Fruit fly (Drosophila melanogaster): ENCODE measurements around the gene brwl.

Gene brwl

dm6 chr2L:9576269-9576933 lies 7.7 kb downstream of the brwl start, which contains the start of gene Mtpalpha (continued):
- TF ChIP-seq chinmo (GFP tag; IDR thresholded peaks at IDR 0.05; ENCODE audit: partially characterized antibody), result peak; percentile 86; the same call in 2 of the 4 replicates
- TF ChIP-seq Sox102F (GFP tag; optimal IDR thresholded peaks at IDR 0.05), result peak; percentile 48
- no peak for TF ChIP-seq zf30C (GFP tag; optimal IDR thresholded peaks at IDR 0.05)
- no peak for TF ChIP-seq CG13123 (GFP tag; optimal IDR thresholded peaks at IDR 0.05)
- TF ChIP-seq CG3065 (GFP tag; optimal IDR thresholded peaks at IDR 0.05), result peak; percentile 20
- peak; percentile 27 for TF ChIP-seq phol (tag; optimal IDR thresholded peaks at IDR 0.05)
- TF ChIP-seq CG6765 (GFP tag; optimal IDR thresholded peaks at IDR 0.05), result peak; percentile 42
- no peak for TF ChIP-seq TFAM (GFP tag; optimal IDR thresholded peaks at IDR 0.05)
- TF ChIP-seq pan (optimal IDR thresholded peaks at IDR 0.05), result no peak
- TF ChIP-seq pan (GFP tag; optimal IDR thresholded peaks at IDR 0.05 in 1 of 2, IDR thresholded peaks at IDR 0.05 in 1 of 2), result peak in 1 of 2 experiments; percentile 18
- peak; percentile 7 for TF ChIP-seq CG17359 (tag; optimal IDR thresholded peaks at IDR 0.05)
- TF ChIP-seq sd (tag; optimal IDR thresholded peaks at IDR 0.05), result no peak
- TF ChIP-seq sqz (GFP tag; optimal IDR thresholded peaks at IDR 0.05), result peak; percentile 72
- TF ChIP-seq CG7839 (tag; optimal IDR thresholded peaks at IDR 0.05), result peak; percentile 49
- TF ChIP-seq hth (optimal IDR thresholded peaks at IDR 0.05), result no peak
- 0 out of 3 replicates have a peak, but pooled peaks have one; percentile 49 for TF ChIP-seq CG17361 (GFP tag; IDR thresholded peaks at IDR 0.05)
- peak; percentile 99 for TF ChIP-seq CTCF (GFP tag; optimal IDR thresholded peaks at IDR 0.05)
- TF ChIP-seq Lhr (GFP tag; optimal IDR thresholded peaks at IDR 0.05), result peak; percentile 88
- peak; percentile 50 for TF ChIP-seq CG5245 (GFP tag; optimal IDR thresholded peaks at IDR 0.05)
- TF ChIP-seq HmgD (GFP tag; optimal IDR thresholded peaks at IDR 0.05), result peak; percentile 20
- TF ChIP-seq ham (GFP tag; IDR thresholded peaks at IDR 0.05), result no peak
- peak; percentile 24 for TF ChIP-seq Fer1 (GFP tag; optimal IDR thresholded peaks at IDR 0.05)
- TF ChIP-seq Meics (GFP tag; optimal IDR thresholded peaks at IDR 0.05), result peak; percentile 49
- TF ChIP-seq Sox100B (GFP tag; optimal IDR thresholded peaks at IDR 0.05), result peak; percentile 8
- no peak for TF ChIP-seq shn (GFP tag; optimal IDR thresholded peaks at IDR 0.05)
- TF ChIP-seq Hr3 (GFP tag; optimal IDR thresholded peaks at IDR 0.05), result peak; percentile 43
- TF ChIP-seq CG13424 (tag; optimal IDR thresholded peaks at IDR 0.05), result peak; percentile 48
- TF ChIP-seq tgo (GFP tag; IDR thresholded peaks at IDR 0.05), result 0 out of 3 replicates have a peak, but pooled peaks have one; percentile 17
- peak; percentile 99 for TF ChIP-seq scrt (GFP tag; optimal IDR thresholded peaks at IDR 0.05)
- TF ChIP-seq Spps (tag; optimal IDR thresholded peaks at IDR 0.05), result no peak
- no peak for TF ChIP-seq CG18476 (GFP tag; optimal IDR thresholded peaks at IDR 0.05)
- TF ChIP-seq Stat92E (GFP tag; optimal IDR thresholded peaks at IDR 0.05), result peak in 1 of 3 experiments; percentile 40
- no peak for TF ChIP-seq CG7745 (tag; optimal IDR thresholded peaks at IDR 0.05)
- no peak for TF ChIP-seq p53 (GFP tag; optimal IDR thresholded peaks at IDR 0.05)
- peak; percentile 82 for TF ChIP-seq CG13894 (tag; optimal IDR thresholded peaks at IDR 0.05)
- TF ChIP-seq CG14441 (GFP tag; IDR thresholded peaks at IDR 0.05), result 0 out of 2 replicates have a peak, but pooled peaks have one; percentile 7
- TF ChIP-seq mirr (GFP tag; optimal IDR thresholded peaks at IDR 0.05), result peak; percentile 42
- no peak for TF ChIP-seq Optix (GFP tag; IDR thresholded peaks at IDR 0.05)
- no peak for TF ChIP-seq fd102C (GFP tag; optimal IDR thresholded peaks at IDR 0.05)
- TF ChIP-seq Awh (GFP tag; IDR thresholded peaks at IDR 0.05), result no peak
- TF ChIP-seq CG10209 (GFP tag; optimal IDR thresholded peaks at IDR 0.05), result peak; percentile 32
- TF ChIP-seq CG2116 (GFP tag; optimal IDR thresholded peaks at IDR 0.05), result peak; percentile 22
- TF ChIP-seq CG32532 (GFP tag; IDR thresholded peaks at IDR 0.05), result peak; percentile 71
- TF ChIP-seq croc (GFP tag; conservative IDR thresholded peaks at IDR 0.05), result no peak
- TF ChIP-seq ssp (GFP tag; IDR thresholded peaks at IDR 0.05), result peak; percentile 47
- no peak for TF ChIP-seq CG18011 (GFP tag; optimal IDR thresholded peaks at IDR 0.05)
- peak; percentile 84 for TF ChIP-seq stwl (tag; optimal IDR thresholded peaks at IDR 0.05)
- TF ChIP-seq CG8089 (GFP tag; optimal IDR thresholded peaks at IDR 0.05), result peak; percentile 60
- TF ChIP-seq Doc2 (GFP tag; IDR thresholded peaks at IDR 0.05), result no peak
- peak; percentile 27 to 99 for TF ChIP-seq bsh (GFP tag; optimal IDR thresholded peaks at IDR 0.05)
